Fruit fly (Drosophila melanogaster) whole organism, embryonic: ENCODE measurements around the gene CG4991.
A peak's percentile ranks its signal among the peaks of the same experiment; 100 is the strongest.

Source experiments
- Aef1 ChIP-seq: fragments of 200-800 bp; sonication (Bioruptor generic); IDR thresholded peaks from 3 replicates; pipeline ENCODE4 v1.3.6; 2022; ENCODE audit warnings: missing biosample characterization, missing genetic modification characterization
- Antp ChIP-seq: fragments of 200-800 bp; sonication (Bioruptor generic); optimal IDR thresholded peaks from 3 replicates; lab custom pipeline; 2016; ENCODE audit warnings: missing biosample characterization, missing genetic modification characterization
- Atf3 ChIP-seq: fragments of 200-800 bp; sonication (Bioruptor generic); optimal IDR thresholded peaks from 3 replicates; lab custom pipeline; 2016; ENCODE audit warnings: missing biosample characterization, missing genetic modification characterization
- Blimp-1 ChIP-seq: fragments of 200-800 bp; sonication (Bioruptor generic); optimal IDR thresholded peaks from 3 replicates; lab custom pipeline; 2018; ENCODE audit warnings: missing biosample characterization, missing genetic modification characterization, mild to moderate bottlenecking, moderate library complexity, missing genetic modification reagents
- CG11398 ChIP-seq: fragments of 200-800 bp; sonication (Bioruptor generic); optimal IDR thresholded peaks from 2 replicates; lab custom pipeline; 2016; ENCODE audit warnings: missing biosample characterization, missing genetic modification characterization
- CG11723 ChIP-seq: fragments of 200-800 bp; sonication (Bioruptor generic); optimal IDR thresholded peaks from 2 replicates; lab custom pipeline; 2017; ENCODE audit warnings: missing biosample characterization, mild to moderate bottlenecking, missing genetic modification characterization
- CG12744 ChIP-seq: fragments of 200-800 bp; sonication (Bioruptor generic); optimal IDR thresholded peaks from 2 replicates; lab custom pipeline; 2016; ENCODE audit warnings: missing biosample characterization, missing genetic modification characterization
- CG13123 ChIP-seq: fragments of 200-800 bp; sonication (Bioruptor generic); optimal IDR thresholded peaks from 2 replicates; lab custom pipeline; 2016; ENCODE audit warnings: missing biosample characterization, missing genetic modification characterization
- CG14441 ChIP-seq: fragments of 200-800 bp; sonication (Bioruptor generic); IDR thresholded peaks from 2 replicates; pipeline ENCODE4 v1.3.6; 2022; ENCODE audit warnings: missing biosample characterization, missing genetic modification characterization
- CG14710 ChIP-seq: fragments of 200-800 bp; sonication (Bioruptor generic); optimal IDR thresholded peaks from 3 replicates; lab custom pipeline; 2019; ENCODE audit warnings: missing biosample characterization, mild to moderate bottlenecking, missing genetic modification characterization, moderate library complexity
- CG15011 ChIP-seq: fragments of 200-800 bp; sonication (Bioruptor generic); optimal IDR thresholded peaks from 3 replicates; lab custom pipeline; 2018; ENCODE audit warnings: missing biosample characterization, mild to moderate bottlenecking, missing genetic modification characterization
- CG1602 ChIP-seq: fragments of 200-800 bp; sonication (Bioruptor generic); optimal IDR thresholded peaks from 3 replicates; lab custom pipeline; 2016; ENCODE audit warnings: missing biosample characterization, missing genetic modification characterization
- CG16813 ChIP-seq: fragments of 200-800 bp; sonication (Bioruptor generic); IDR thresholded peaks from 3 replicates; pipeline ENCODE4 v1.3.6; 2022; ENCODE audit warnings: missing biosample characterization, missing genetic modification characterization; ENCODE audit not compliant: partially characterized antibody
- CG2199 ChIP-seq: fragments of 200-800 bp; sonication (Bioruptor generic); IDR thresholded peaks from 3 replicates; pipeline ENCODE4 v1.3.6; 2022; ENCODE audit warnings: missing biosample characterization, missing genetic modification characterization
- CG2202 ChIP-seq: fragments of 200-800 bp; sonication (Bioruptor generic); optimal IDR thresholded peaks from 2 replicates; lab custom pipeline; 2018; ENCODE audit warnings: missing biosample characterization, mild to moderate bottlenecking, missing genetic modification characterization
- CG31365 ChIP-seq: fragments of 200-800 bp; sonication (Bioruptor generic); optimal IDR thresholded peaks from 2 replicates; lab custom pipeline; 2018; ENCODE audit warnings: missing biosample characterization, mild to moderate bottlenecking, missing genetic modification characterization
- CG31441 ChIP-seq: fragments of 200-800 bp; sonication (Bioruptor generic); IDR thresholded peaks from 2 replicates; pipeline ENCODE4 v1.3.6; 2022; ENCODE audit warnings: missing biosample characterization, missing genetic modification characterization
- CG4328 ChIP-seq: fragments of 200-800 bp; sonication (Bioruptor generic); optimal IDR thresholded peaks from 3 replicates; lab custom pipeline; 2017; ENCODE audit warnings: missing biosample characterization, missing genetic modification reagents, missing genetic modification characterization
- CG4707 ChIP-seq: fragments of 200-800 bp; sonication (Bioruptor generic); optimal IDR thresholded peaks from 2 replicates; lab custom pipeline; 2018; ENCODE audit warnings: missing biosample characterization, mild to moderate bottlenecking, missing genetic modification characterization, moderate library complexity
- CG5180 ChIP-seq: fragments of 200-800 bp; sonication (Bioruptor generic); optimal IDR thresholded peaks from 3 replicates; lab custom pipeline; 2017; ENCODE audit warnings: missing biosample characterization, missing genetic modification characterization, mild to moderate bottlenecking, moderate library complexity, missing genetic modification reagents
- CG6654 ChIP-seq: fragments of 200-800 bp; sonication (Bioruptor generic); optimal IDR thresholded peaks from 2 replicates; lab custom pipeline; 2017; ENCODE audit warnings: missing biosample characterization, mild to moderate bottlenecking, missing genetic modification characterization
- CG8388 ChIP-seq: fragments of 200-800 bp; sonication (Bioruptor generic); optimal IDR thresholded peaks from 2 replicates; lab custom pipeline; 2019; ENCODE audit warnings: missing biosample characterization, mild to moderate bottlenecking, missing genetic modification characterization, moderate library complexity
- CG9609 ChIP-seq: fragments of 200-800 bp; sonication (Bioruptor generic); optimal IDR thresholded peaks from 3 replicates; lab custom pipeline; 2016; ENCODE audit warnings: missing biosample characterization, missing genetic modification characterization
- CTCF ChIP-seq: fragments of 200-800 bp; sonication (Bioruptor generic); optimal IDR thresholded peaks from 2 replicates; lab custom pipeline; 2017; ENCODE audit warnings: missing biosample characterization, mild to moderate bottlenecking, missing genetic modification characterization, moderate library complexity
- Dbx ChIP-seq: fragments of 200-800 bp; sonication (Bioruptor generic); IDR thresholded peaks from 3 replicates; pipeline ENCODE4 v1.3.6; 2022; ENCODE audit warnings: missing biosample characterization, missing genetic modification characterization
- Fer1 ChIP-seq: fragments of 200-800 bp; sonication (Bioruptor generic); optimal IDR thresholded peaks from 2 replicates; lab custom pipeline; 2017; ENCODE audit warnings: missing biosample characterization, mild to moderate bottlenecking, missing genetic modification characterization
- GATAe ChIP-seq: fragments of 200-800 bp; sonication (Bioruptor generic); conservative IDR thresholded peaks from 2 replicates; pipeline ENCODE4 v1.3.6; 2022; ENCODE audit warnings: missing biosample characterization, missing genetic modification characterization
- Gug ChIP-seq: fragments of 200-800 bp; sonication (Bioruptor generic); IDR thresholded peaks from 4 replicates; pipeline ENCODE4 v1.3.6; 2022; ENCODE audit warnings: missing biosample characterization, missing genetic modification characterization
- NK7.1 ChIP-seq: fragments of 200-800 bp; sonication (Bioruptor generic); optimal IDR thresholded peaks from 3 replicates; lab custom pipeline; 2016; ENCODE audit warnings: missing biosample characterization, missing genetic modification characterization
- Oaz ChIP-seq: fragments of 200-800 bp; sonication (Bioruptor generic); IDR thresholded peaks from 2 replicates; pipeline ENCODE4 v1.3.6; 2022; ENCODE audit warnings: missing biosample characterization, missing genetic modification characterization
- Sox102F ChIP-seq: fragments of 200-800 bp; sonication (Bioruptor generic); optimal IDR thresholded peaks from 2 replicates; lab custom pipeline; 2018; ENCODE audit warnings: missing biosample characterization, mild to moderate bottlenecking, missing genetic modification characterization, moderate library complexity
- Sry-δ ChIP-seq: fragments of 200-800 bp; sonication (Bioruptor generic); optimal IDR thresholded peaks from 2 replicates; lab custom pipeline; 2016; ENCODE audit warnings: missing biosample characterization, missing genetic modification characterization
- Stat92E ChIP-seq, 3 experiments: fragments of >200 bp in 2 of 3; fragments of 200-800 bp in 1 of 3; sonication (Bioruptor generic) in 1 of 3; optimal IDR thresholded peaks; 2 replicates each; lab custom pipeline; 2017 to 2019; ENCODE audit warnings: missing biosample characterization in 3 of 3, missing genetic modification characterization in 3 of 3, mild to moderate bottlenecking in 1 of 3, moderate library complexity in 1 of 3
- chm ChIP-seq: fragments of 200-800 bp; sonication (Bioruptor generic); IDR thresholded peaks from 2 replicates; pipeline ENCODE4 v1.3.6; 2022; ENCODE audit warnings: missing biosample characterization, missing genetic modification characterization
- crol ChIP-seq: fragments of 200-800 bp; sonication (Bioruptor generic); IDR thresholded peaks from 2 replicates; pipeline ENCODE4 v1.3.6; 2022; ENCODE audit warnings: missing biosample characterization, missing genetic modification characterization
- dmrt99B ChIP-seq: fragments of 200-800 bp; sonication (Bioruptor generic); optimal IDR thresholded peaks from 2 replicates; lab custom pipeline; 2018; ENCODE audit warnings: missing biosample characterization, mild to moderate bottlenecking, missing genetic modification characterization, moderate library complexity
- dysf ChIP-seq: fragments of 200-800 bp; sonication (Bioruptor generic); IDR thresholded peaks from 3 replicates; pipeline ENCODE4 v1.3.6; 2022; ENCODE audit warnings: missing biosample characterization, missing genetic modification characterization
- exex ChIP-seq: fragments of 200-800 bp; sonication (Bioruptor generic); optimal IDR thresholded peaks from 4 replicates; lab custom pipeline; 2018; ENCODE audit warnings: missing biosample characterization, mild to moderate bottlenecking, missing genetic modification characterization, moderate library complexity
- gro ChIP-seq: fragments of 200-800 bp; sonication (Bioruptor generic); optimal IDR thresholded peaks from 2 replicates; lab custom pipeline; 2016; ENCODE audit warnings: missing biosample characterization, missing genetic modification characterization
- her ChIP-seq: fragments of 200-800 bp; sonication (Bioruptor generic); optimal IDR thresholded peaks from 2 replicates; lab custom pipeline; 2016; ENCODE audit warnings: missing biosample characterization, missing genetic modification characterization
- maf-S ChIP-seq: fragments of 200-800 bp; sonication (Bioruptor generic); optimal IDR thresholded peaks from 2 replicates; lab custom pipeline; 2016; ENCODE audit warnings: missing biosample characterization, missing genetic modification characterization
- oc ChIP-seq: fragments of 200-800 bp; sonication (Bioruptor generic); optimal IDR thresholded peaks from 2 replicates; lab custom pipeline; 2018; ENCODE audit warnings: missing biosample characterization, mild to moderate bottlenecking, missing genetic modification characterization, moderate library complexity
- prd ChIP-seq, 3 experiments: fragments of >200 bp in 2 of 3; fragments of 200-800 bp in 1 of 3; sonication (Bioruptor generic) in 1 of 3; optimal IDR thresholded peaks in 2 of 3; IDR thresholded peaks in 1 of 3; 2 replicates in 2 of 3; 3 replicates in 1 of 3; pipeline versions ENCODE4 v1.3.6 to Lab custom; 2017 to 2022; ENCODE audit warnings: missing biosample characterization in 1 of 3, missing genetic modification characterization in 1 of 3
- pros ChIP-seq: fragments of 200-800 bp; sonication (Bioruptor generic); optimal IDR thresholded peaks from 3 replicates; lab custom pipeline; 2019; ENCODE audit warnings: missing biosample characterization, mild to moderate bottlenecking, missing genetic modification characterization, moderate library complexity
- pzg ChIP-seq: fragments of 200-800 bp; sonication (Bioruptor generic); optimal IDR thresholded peaks from 3 replicates; lab custom pipeline; 2018; ENCODE audit warnings: missing biosample characterization, mild to moderate bottlenecking, missing genetic modification characterization, moderate library complexity
- run ChIP-seq: fragments of 200-800 bp; sonication (Bioruptor generic); optimal IDR thresholded peaks from 3 replicates; lab custom pipeline; 2018; ENCODE audit warnings: missing biosample characterization, mild to moderate bottlenecking, missing genetic modification characterization
- sc ChIP-seq, 3 experiments: fragments of >200 bp in 2 of 3; fragments of 200-800 bp in 1 of 3; sonication (Bioruptor generic) in 1 of 3; optimal IDR thresholded peaks; 2 replicates in 2 of 3; 3 replicates in 1 of 3; lab custom pipeline; 2017; ENCODE audit warnings: mild to moderate bottlenecking in 1 of 3, missing biosample characterization in 1 of 3, missing genetic modification characterization in 1 of 3, missing genetic modification reagents in 1 of 3
- schlank ChIP-seq: fragments of 200-800 bp; sonication (Bioruptor generic); optimal IDR thresholded peaks from 2 replicates; lab custom pipeline; 2018; ENCODE audit warnings: missing biosample characterization, mild to moderate bottlenecking, missing genetic modification characterization
- trem ChIP-seq: fragments of 200-800 bp; optimal IDR thresholded peaks from 3 replicates; lab custom pipeline; 2019; ENCODE audit warnings: missing biosample characterization, mild to moderate bottlenecking, missing genetic modification characterization, moderate library complexity
- twi ChIP-seq: fragments of 200-800 bp; optimal IDR thresholded peaks from 2 replicates; lab custom pipeline; 2019; ENCODE audit warnings: missing biosample characterization, mild to moderate bottlenecking, missing genetic modification characterization, moderate library complexity
- zf30C ChIP-seq: fragments of 200-800 bp; sonication (Bioruptor generic); optimal IDR thresholded peaks from 3 replicates; lab custom pipeline; 2018; ENCODE audit warnings: missing biosample characterization, mild to moderate bottlenecking, missing genetic modification characterization

CG4991 gene

dm6 chrX:17121600-17121999 lies 29.9 kb downstream of the CG4991 start (continued):
- TF ChIP-seq CG15011 (no peak), CG11398 (GFP tag; lab: Kevin White, UChicago) (no peak), CG4707 (GFP tag; lab: Kevin White, UChicago) (no peak), Antp (GFP tag; lab: Kevin White, UChicago) (no peak), gro (GFP tag; lab: Kevin White, UChicago) (no peak), pzg (no peak), schlank (tag; lab: Kevin White, UChicago) (no peak), CG14441 (GFP tag; lab: Robert Waterston, UW) (no peak), NK7.1 (no peak), CG4328 (GFP tag; lab: Kevin White, UChicago) (no peak), CG16813 (no peak), twi (tag; lab: Kevin White, UChicago) (peak; percentile 0), Fer1 (peak; percentile 14), CG5180 (no peak), Dbx (GFP tag; lab: Robert Waterston, UW) (no peak), oc (tag; lab: Kevin White, UChicago) (no peak), prd (optimal IDR thresholded peaks at IDR 0.05; lab: Kevin White, UChicago) (no peak), prd (GFP tag; IDR thresholded peaks at IDR 0.05; lab: Robert Waterston, UW) (no peak), Stat92E (GFP tag; optimal IDR thresholded peaks at IDR 0.05; lab: Kevin White, UChicago) (no peak), her (GFP tag; lab: Kevin White, UChicago) (no peak), CG6654 (GFP tag; lab: Kevin White, UChicago) (no peak), zf30C (GFP tag; lab: Kevin White, UChicago) (peak; percentile 8), CG31365 (tag; lab: Kevin White, UChicago) (no peak), Sry-δ (no peak), Atf3 (GFP tag; lab: Kevin White, UChicago) (no peak), sc (optimal IDR thresholded peaks at IDR 0.05; lab: Kevin White, UChicago) (no peak), sc (GFP tag; optimal IDR thresholded peaks at IDR 0.05; lab: Kevin White, UChicago) (no peak), maf-S (GFP tag; lab: Kevin White, UChicago) (no peak), CG13123 (no peak), chm (GFP tag; lab: Robert Waterston, UW) (no peak), Oaz (GFP tag; lab: Robert Waterston, UW) (no peak), CTCF (no peak)

- TF ChIP-seq CG8388 (no peak), Aef1 (GFP tag; lab: Robert Waterston, UW) (0 out of 3 replicates have a peak, but pooled peaks have one; percentile 22), dysf (GFP tag; lab: Robert Waterston, UW) (no peak), CG31441 (GFP tag; lab: Robert Waterston, UW) (no peak), CG12744 (GFP tag; lab: Kevin White, UChicago) (no peak), CG11723 (GFP tag; lab: Kevin White, UChicago) (no peak), GATAe (GFP tag; lab: Robert Waterston, UW) (peak; percentile 69), CG2199 (GFP tag; lab: Robert Waterston, UW) (peak; percentile 38; the same call in 1 of the 3 replicates), CG1602 (GFP tag; lab: Kevin White, UChicago) (no peak), pros (GFP tag; lab: Kevin White, UChicago) (peak; percentile 64), CG14710 (no peak), dmrt99B (tag; lab: Kevin White, UChicago) (no peak), Gug (GFP tag; lab: Robert Waterston, UW) (no peak), run (tag; lab: Kevin White, UChicago) (no peak), trem (no peak), Sox102F (peak; percentile 13), Blimp-1 (GFP tag; lab: Kevin White, UChicago) (peak; percentile 94), CG2202 (tag; lab: Kevin White, UChicago) (no peak), CG9609 (GFP tag; lab: Kevin White, UChicago) (no peak), exex (tag; lab: Kevin White, UChicago) (peak; percentile 58), crol (GFP tag; lab: Robert Waterston, UW) (peak; percentile 88)
Observed at dm6 chrX:17122425-17123094, 30.9 kb downstream of the CG4991 start.
